Worm (Caenorhabditis elegans) whole organism, young adult: ENCODE results near the gene clec-70.
"Not testable (repeated sequence)": the region's sequence is repeated elsewhere in the genome, so short reads cannot be mapped to it uniquely, and the experiment has no call there.

Experiments used
- B0035.1 ChIP-seq: sonication (generic microtip); optimal IDR thresholded peaks from 2 replicates; lab custom pipeline; 2016; ENCODE audit warnings: missing genetic modification characterization, mild to moderate bottlenecking, missing compliant biosample characterization, missing genotype, missing genetic modification reagents
- B0336.3 ChIP-seq: fragments of 200-800 bp; sonication (Bioruptor generic); IDR thresholded peaks from 2 replicates; pipeline ENCODE4 v1.3.6; 2022; ENCODE audit warnings: missing genetic modification characterization, missing compliant biosample characterization
- F33H1.4 ChIP-seq: fragments of 200-800 bp; sonication (Bioruptor generic); IDR thresholded peaks from 2 replicates; pipeline ENCODE4 v1.3.6; 2022; ENCODE audit warnings: missing genetic modification reagents, missing genetic modification characterization, missing compliant biosample characterization
- F49E8.2 ChIP-seq: sonication (generic microtip); optimal IDR thresholded peaks from 3 replicates; lab custom pipeline; 2017; ENCODE audit warnings: missing genetic modification characterization, mild to moderate bottlenecking, missing compliant biosample characterization, antibody characterized with exemption, moderate library complexity; ENCODE audit not compliant: insufficient read depth
- F55B11.4 ChIP-seq: sonication (generic microtip); optimal IDR thresholded peaks from 2 replicates; lab custom pipeline; 2016; ENCODE audit warnings: missing compliant biosample characterization, missing genetic modification characterization, borderline replicate concordance; ENCODE audit not compliant: insufficient read depth
- F57A8.1 ChIP-seq: fragments of 200-800 bp; sonication (Bioruptor generic); optimal IDR thresholded peaks from 2 replicates; lab custom pipeline; 2018; ENCODE audit warnings: mild to moderate bottlenecking, missing genetic modification characterization, moderate library complexity, missing compliant biosample characterization
- K11D2.4 ChIP-seq: fragments of 200-800 bp; sonication (Bioruptor generic); IDR thresholded peaks from 2 replicates; pipeline ENCODE4 v1.3.6; 2022; ENCODE audit warnings: missing genetic modification reagents, missing genetic modification characterization, missing compliant biosample characterization
- T26A5.8 ChIP-seq: sonication (generic microtip); optimal IDR thresholded peaks from 2 replicates; lab custom pipeline; 2016; ENCODE audit warnings: missing genetic modification characterization, missing compliant biosample characterization
- ZK185.1 ChIP-seq: sonication (generic microtip); optimal IDR thresholded peaks from 2 replicates; lab custom pipeline; 2016; ENCODE audit warnings: mild to moderate bottlenecking, missing genetic modification characterization, missing compliant biosample characterization; ENCODE audit not compliant: poor library complexity, severe bottlenecking
- ama-1 ChIP-seq, 3 experiments: fragments of 150-350 bp in 1 of 3; sonication (generic microtip) in 2 of 3; optimal IDR thresholded peaks; 2 replicates each; lab custom pipeline; 2014 to 2018; ENCODE audit warnings: missing biosample characterization in 2 of 3, missing genetic modification characterization in 2 of 3, missing genetic modification reagents in 2 of 3
- attf-6 ChIP-seq: fragments of 200-800 bp; sonication (Bioruptor generic); IDR thresholded peaks from 2 replicates; pipeline ENCODE4 v1.3.6; 2022; ENCODE audit warnings: missing genetic modification reagents, missing genetic modification characterization, missing compliant biosample characterization
- ceh-100 ChIP-seq: fragments of 200-800 bp; sonication (Bioruptor generic); IDR thresholded peaks from 2 replicates; pipeline ENCODE4 v1.3.6; 2022; ENCODE audit warnings: missing genetic modification reagents, missing genetic modification characterization, missing compliant biosample characterization
- ceh-91 ChIP-seq: fragments of 200-800 bp; sonication (Bioruptor generic); IDR thresholded peaks from 2 replicates; pipeline ENCODE4 v1.3.6; 2022; ENCODE audit warnings: missing genetic modification reagents, missing genetic modification characterization, missing compliant biosample characterization
- chd-7 ChIP-seq: sonication (generic microtip); optimal IDR thresholded peaks from 2 replicates; lab custom pipeline; 2016; ENCODE audit warnings: mild to moderate bottlenecking, missing genetic modification characterization, moderate library complexity, missing compliant biosample characterization
- die-1 ChIP-seq: sonication (generic microtip); optimal IDR thresholded peaks from 2 replicates; lab custom pipeline; 2016; ENCODE audit warnings: missing genotype, mild to moderate bottlenecking, missing genetic modification characterization, missing compliant biosample characterization
- dpl-1 ChIP-seq: fragments of 150-350 bp; optimal IDR thresholded peaks from 2 replicates; lab custom pipeline; 2014; ENCODE audit warnings: missing biosample characterization, missing genetic modification reagents, missing genetic modification characterization
- egl-18 ChIP-seq: fragments of 200-800 bp; sonication (Bioruptor generic); IDR thresholded peaks from 2 replicates; pipeline ENCODE4 v1.3.6; 2022; ENCODE audit warnings: missing genetic modification reagents, missing genetic modification characterization, missing compliant biosample characterization
- egrh-3 ChIP-seq: fragments of 200-800 bp; sonication (Bioruptor generic); IDR thresholded peaks from 2 replicates; pipeline ENCODE4 v1.3.6; 2022; ENCODE audit warnings: missing genetic modification reagents, missing genetic modification characterization, missing compliant biosample characterization
- ekl-4 ChIP-seq: fragments of 200-800 bp; sonication (Bioruptor generic); IDR thresholded peaks from 2 replicates; pipeline ENCODE4 v1.3.6; 2022; ENCODE audit warnings: missing genetic modification reagents, missing genetic modification characterization, missing compliant biosample characterization
- hlh-12 ChIP-seq: sonication (generic microtip); optimal IDR thresholded peaks from 2 replicates; lab custom pipeline; 2016; ENCODE audit warnings: missing genetic modification characterization, missing compliant biosample characterization
- lag-1 ChIP-seq: fragments of 200-800 bp; sonication (Bioruptor generic); IDR thresholded peaks from 2 replicates; pipeline ENCODE4 v1.3.6; 2022; ENCODE audit warnings: missing genetic modification reagents, missing genetic modification characterization, missing compliant biosample characterization
- madf-10 ChIP-seq: sonication (generic microtip); optimal IDR thresholded peaks from 2 replicates; lab custom pipeline; 2016; ENCODE audit warnings: mild to moderate bottlenecking, missing genetic modification characterization, missing compliant biosample characterization
- madf-3 ChIP-seq: fragments of 200-800 bp; sonication (Bioruptor generic); IDR thresholded peaks from 2 replicates; pipeline ENCODE4 v1.3.6; 2022; ENCODE audit warnings: missing genetic modification reagents, missing genetic modification characterization, missing compliant biosample characterization
- madf-6 ChIP-seq: fragments of 200-800 bp; sonication (Bioruptor generic); IDR thresholded peaks from 2 replicates; pipeline ENCODE4 v1.3.6; 2022; ENCODE audit warnings: missing genetic modification reagents, missing genetic modification characterization, missing compliant biosample characterization
- mcd-1 ChIP-seq: fragments of 200-800 bp; sonication (Bioruptor generic); IDR thresholded peaks from 2 replicates; pipeline ENCODE4 v1.3.6; 2022; ENCODE audit warnings: missing genetic modification reagents, missing genetic modification characterization, missing compliant biosample characterization
- mes-4 ChIP-seq: sonication (generic microtip); optimal IDR thresholded peaks from 2 replicates; lab custom pipeline; 2016; ENCODE audit warnings: missing genotype, missing genetic modification characterization, missing compliant biosample characterization
- nhr-120 ChIP-seq: fragments of 200-800 bp; sonication (Bioruptor generic); IDR thresholded peaks from 2 replicates; pipeline ENCODE4 v1.3.6; 2022; ENCODE audit warnings: missing genetic modification characterization, missing compliant biosample characterization
- nhr-27 ChIP-seq: fragments of 200-800 bp; sonication (Bioruptor generic); optimal IDR thresholded peaks from 2 replicates; lab custom pipeline; 2018; ENCODE audit warnings: mild to moderate bottlenecking, missing genetic modification characterization, moderate library complexity, missing compliant biosample characterization
- rpc-1 ChIP-seq, 2 experiments: fragments of 150-350 bp in 1 of 2; sonication (generic microtip) in 1 of 2; optimal IDR thresholded peaks; 2 replicates each; lab custom pipeline; 2014 to 2018; ENCODE audit warnings: missing biosample characterization in 1 of 2, missing genetic modification characterization in 1 of 2, missing genetic modification reagents in 1 of 2, missing genotype in 1 of 2
- snpc-1.3 ChIP-seq: sonication (generic microtip); optimal IDR thresholded peaks from 2 replicates; lab custom pipeline; 2017; ENCODE audit warnings: missing genetic modification characterization, mild to moderate bottlenecking, missing compliant biosample characterization, antibody characterized with exemption, moderate library complexity, missing genotype, missing genetic modification reagents; ENCODE audit not compliant: insufficient read depth
- somi-1 ChIP-seq: fragments of 200-800 bp; sonication (Bioruptor generic); optimal IDR thresholded peaks from 2 replicates; lab custom pipeline; 2018; ENCODE audit warnings: mild to moderate bottlenecking, missing genetic modification characterization, missing compliant biosample characterization
- unc-130 ChIP-seq: sonication (generic microtip); optimal IDR thresholded peaks from 2 replicates; lab custom pipeline; 2016; ENCODE audit warnings: missing genetic modification reagents, missing genetic modification characterization, missing compliant biosample characterization
- unc-62 ChIP-seq: fragments of 150-350 bp; optimal IDR thresholded peaks from 2 replicates; lab custom pipeline; 2014; ENCODE audit warnings: missing biosample characterization, missing genetic modification reagents, missing genetic modification characterization
- zfh-2 ChIP-seq: fragments of 200-800 bp; sonication (Bioruptor generic); conservative IDR thresholded peaks from 2 replicates; pipeline ENCODE4 v1.3.6; 2022; ENCODE audit warnings: missing genetic modification reagents, missing genetic modification characterization, missing compliant biosample characterization
- ztf-25 ChIP-seq: fragments of 200-800 bp; sonication (Bioruptor generic); IDR thresholded peaks from 2 replicates; pipeline ENCODE4 v1.3.6; 2022; ENCODE audit warnings: missing genetic modification reagents, missing genetic modification characterization, missing compliant biosample characterization
- ztf-28 ChIP-seq: fragments of 200-800 bp; sonication (Bioruptor generic); IDR thresholded peaks from 2 replicates; pipeline ENCODE4 v1.3.6; 2022; ENCODE audit warnings: missing genetic modification reagents, missing genetic modification characterization, missing compliant biosample characterization

Gene clec-70

DNA sequence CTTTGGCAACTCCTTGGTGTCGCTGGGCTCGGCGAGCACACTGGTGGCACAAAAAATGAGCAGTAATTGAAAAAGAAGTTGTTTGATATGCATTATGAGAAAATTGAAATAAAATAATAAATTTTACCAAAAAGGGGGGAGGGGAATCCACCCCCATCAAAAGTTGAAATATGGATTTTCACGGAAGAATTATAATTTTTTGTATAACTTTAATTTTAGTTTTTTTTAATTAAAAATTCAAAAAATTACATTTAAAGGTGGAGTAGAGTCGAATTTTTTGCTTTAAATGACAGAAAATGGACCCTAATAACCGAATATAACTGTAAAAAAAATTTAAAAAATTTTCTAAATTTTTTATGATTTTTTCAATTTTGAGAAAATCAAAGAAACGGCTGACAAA is 20.7 kb upstream of the clec-70 start, which contains the start of gene F56D6.18:
Gene F56D6.18, minus strand, starts transcription at position 101 of the 400 bp plus-strand sequence.
- TF ChIP-seq F33H1.4 (GFP tag; lab: Robert Waterston, UW); dpl-1; ceh-91 (GFP tag; lab: Robert Waterston, UW): not testable (repeated sequence)

DNA sequence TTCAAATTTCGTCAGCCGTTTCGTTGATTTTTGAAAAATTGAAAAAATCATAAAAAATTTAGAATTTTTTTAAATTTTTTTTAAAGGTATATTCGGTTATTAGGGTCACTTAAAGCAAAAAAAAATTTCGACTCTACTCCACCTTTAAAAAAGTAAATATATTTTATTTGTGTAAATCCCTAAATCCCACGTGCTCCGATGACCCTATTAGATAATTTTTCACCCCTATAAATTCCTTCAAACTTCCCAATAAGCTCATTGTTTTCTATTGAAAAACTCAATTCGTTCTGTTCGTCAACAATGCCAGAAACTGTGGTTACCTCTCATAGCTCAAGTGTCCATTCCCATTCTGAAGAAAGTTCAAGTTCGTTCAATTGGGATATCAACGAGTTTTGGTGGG is 19.9 kb upstream of the clec-70 start, which contains the start of gene F56D6.20:
Gene F56D6.20, plus strand, starts transcription at position 301 of the 400 bp plus-strand sequence.
- TF ChIP-seq egl-18 (GFP tag; lab: Robert Waterston, UW): no peak
- TF ChIP-seq ceh-100 (GFP tag; lab: Robert Waterston, UW): no peak
- no peak for TF ChIP-seq ekl-4 (GFP tag; lab: Robert Waterston, UW)
- no peak for TF ChIP-seq nhr-120 (GFP tag; lab: Robert Waterston, UW)
- no peak for TF ChIP-seq die-1 (tag; lab: Kevin White, UChicago)
- no peak for TF ChIP-seq madf-3 (GFP tag; lab: Robert Waterston, UW)
- TF ChIP-seq mes-4 (tag; lab: Kevin White, UChicago): no peak
- TF ChIP-seq F49E8.2 (tag; lab: Kevin White, UChicago): no peak

DNA sequence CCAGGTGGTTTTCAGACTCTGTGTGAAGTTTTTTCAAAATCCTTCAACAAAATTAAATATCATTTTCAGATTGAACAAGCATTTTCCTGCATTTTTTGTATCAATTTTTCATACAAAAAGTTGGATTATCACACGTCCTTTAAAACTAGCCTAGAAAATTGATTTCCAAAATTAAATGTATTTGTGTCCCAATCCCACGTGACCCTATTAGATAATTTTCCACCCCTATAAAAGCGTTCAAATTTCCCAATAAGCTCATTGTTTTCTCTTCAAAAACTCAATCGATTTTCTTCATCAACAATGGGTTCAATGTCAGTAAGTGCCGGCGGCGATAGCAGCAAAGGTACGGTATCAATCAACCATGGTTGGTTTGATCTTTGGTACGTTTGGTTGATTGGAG is 18.0 kb upstream of the clec-70 start, which contains the start of gene F56D6.19:
Gene F56D6.19, plus strand, starts transcription at position 301 of the 400 bp plus-strand sequence.
- TF ChIP-seq nhr-27: no peak
- TF ChIP-seq unc-130 (GFP tag; lab: Kevin White, UChicago): no peak
- no peak for TF ChIP-seq unc-62 (GFP tag; lab: Kevin White, UChicago)
- TF ChIP-seq K11D2.4 (GFP tag; lab: Robert Waterston, UW): no peak
- no peak for TF ChIP-seq hlh-12 (tag; lab: Kevin White, UChicago)
- no peak for TF ChIP-seq F55B11.4 (tag; lab: Kevin White, UChicago)
- no peak for TF ChIP-seq lag-1 (GFP tag; lab: Robert Waterston, UW)
- no peak for TF ChIP-seq B0336.3 (GFP tag; lab: Robert Waterston, UW)
- TF ChIP-seq zfh-2 (GFP tag; lab: Robert Waterston, UW): no peak
- no peak for TF ChIP-seq madf-10
- TF ChIP-seq egrh-3 (GFP tag; lab: Robert Waterston, UW): no peak
- no peak for TF ChIP-seq somi-1
- TF ChIP-seq ztf-25 (GFP tag; lab: Robert Waterston, UW): no peak
- TF ChIP-seq F33H1.4 (GFP tag; lab: Robert Waterston, UW): no peak
- TF ChIP-seq attf-6 (GFP tag; lab: Robert Waterston, UW): no peak
- TF ChIP-seq ztf-28: no peak

DNA sequence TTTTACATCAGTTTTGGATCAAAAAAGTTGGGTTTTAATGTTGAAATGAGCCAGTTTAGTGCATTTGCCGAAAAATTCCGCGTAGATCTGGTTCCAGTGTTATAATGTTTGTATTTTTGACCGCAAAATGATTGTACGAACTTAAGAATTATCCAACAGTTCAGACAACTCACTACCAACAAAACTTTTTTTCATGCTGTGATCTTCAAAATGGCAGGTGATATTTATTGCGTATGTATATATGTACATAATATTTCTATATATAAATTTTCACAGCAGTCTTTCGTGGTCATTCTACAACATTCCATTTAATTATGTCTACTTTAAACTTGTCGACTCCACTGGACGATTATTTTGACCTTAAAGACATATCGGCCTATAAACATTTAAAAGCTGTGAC is 17.2 kb upstream of the clec-70 start, which contains the start of gene srz-20:
Gene srz-20, plus strand, starts transcription at position 301 of the 400 bp plus-strand sequence.
- no peak for TF ChIP-seq madf-6 (GFP tag; lab: Robert Waterston, UW)
- no peak for TF ChIP-seq F57A8.1 (GFP tag; lab: Kevin White, UChicago)
- no peak for TF ChIP-seq chd-7 (tag; lab: Kevin White, UChicago)
- TF ChIP-seq ekl-4 (GFP tag; lab: Robert Waterston, UW): no peak
- TF ChIP-seq egl-18 (GFP tag; lab: Robert Waterston, UW): no peak
- no peak for TF ChIP-seq ama-1 (optimal IDR thresholded peaks at IDR 0.05; lab: Kevin White, UChicago)
- no peak for TF ChIP-seq ama-1 (GFP tag; optimal IDR thresholded peaks at IDR 0.05; lab: Kevin White, UChicago)
- no peak for TF ChIP-seq ZK185.1 (tag; lab: Kevin White, UChicago)
- TF ChIP-seq snpc-1.3 (tag; lab: Kevin White, UChicago): no peak
- TF ChIP-seq rpc-1 (optimal IDR thresholded peaks at IDR 0.05; lab: Kevin White, UChicago): no peak
- TF ChIP-seq rpc-1 (tag; optimal IDR thresholded peaks at IDR 0.05; lab: Kevin White, UChicago): no peak
- TF ChIP-seq mcd-1 (GFP tag; lab: Robert Waterston, UW): no peak
- no peak for TF ChIP-seq T26A5.8
- no peak for TF ChIP-seq B0035.1
